Worm (Caenorhabditis elegans) whole organism, L2 larva: ENCODE results near the gene Y39B6A.9.

ENCODE experiments used
- ZK546.5 ChIP-seq: sonication (generic microtip); optimal IDR thresholded peaks from 2 replicates; lab custom pipeline; 2017; ENCODE audit warnings: missing biosample characterization, missing genetic modification characterization
- lin-13 ChIP-seq: fragments of 150-350 bp; optimal IDR thresholded peaks from 2 replicates; lab custom pipeline; 2014; ENCODE audit warnings: missing biosample characterization, missing genetic modification reagents, missing genetic modification characterization
- lsy-2 ChIP-seq, 2 experiments: fragments of 150-350 bp in 1 of 2; sonication (generic microtip) in 1 of 2; optimal IDR thresholded peaks; 2 replicates each; lab custom pipeline; 2014 to 2017; ENCODE audit warnings: missing biosample characterization in 2 of 2, missing genetic modification characterization in 2 of 2
- nhr-129 ChIP-seq: fragments of 150-350 bp; optimal IDR thresholded peaks from 2 replicates; lab custom pipeline; 2014; ENCODE audit warnings: missing biosample characterization, missing genetic modification characterization
- nhr-77 ChIP-seq: fragments of 150-350 bp; optimal IDR thresholded peaks from 2 replicates; lab custom pipeline; 2014; ENCODE audit warnings: missing biosample characterization, missing genetic modification characterization
- sma-9 ChIP-seq, 2 experiments: fragments of 150-350 bp in 1 of 2; sonication (generic microtip) in 1 of 2; optimal IDR thresholded peaks; 2 replicates each; lab custom pipeline; 2014 to 2016; ENCODE audit warnings: missing genetic modification characterization in 2 of 2, mild to moderate bottlenecking in 1 of 2, missing biosample characterization in 1 of 2, missing compliant biosample characterization in 1 of 2, missing genetic modification reagents in 1 of 2, moderate library complexity in 1 of 2
- unc-39 ChIP-seq: fragments of 150-350 bp; optimal IDR thresholded peaks from 2 replicates; lab custom pipeline; 2014; ENCODE audit warnings: missing biosample characterization, missing genetic modification characterization
- unc-62 ChIP-seq: fragments of 150-350 bp; optimal IDR thresholded peaks from 2 replicates; lab custom pipeline; 2014; ENCODE audit warnings: missing biosample characterization, missing genetic modification reagents, missing genetic modification characterization
- ztf-11 ChIP-seq: sonication (generic microtip); optimal IDR thresholded peaks from 2 replicates; lab custom pipeline; 2017; ENCODE audit warnings: missing biosample characterization, missing genetic modification characterization

DNA sequence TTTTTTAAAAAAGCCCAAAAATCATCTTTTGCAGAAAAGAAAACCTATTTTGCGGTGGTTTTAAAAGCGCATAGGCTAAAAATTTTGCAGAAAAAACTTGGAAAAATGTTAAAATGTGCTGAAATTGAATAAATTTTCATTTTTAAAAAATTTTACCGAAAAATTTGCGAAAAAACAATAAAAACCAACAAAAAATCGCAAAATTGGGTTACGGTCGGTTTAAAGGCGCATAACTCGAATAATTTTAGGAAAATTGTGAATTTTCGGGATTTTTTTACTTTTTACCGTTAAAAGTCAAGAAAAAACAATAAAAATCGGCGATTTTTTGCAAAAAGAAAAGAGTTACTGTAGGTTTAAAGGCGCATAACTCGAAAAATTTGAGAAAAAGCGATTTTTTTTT is 11.1 kb upstream of the Y39B6A.9 start:
- TF ChIP-seq lin-13 (GFP tag; lab: Kevin White, UChicago) (no peak), sma-9 (GFP tag; optimal IDR thresholded peaks at IDR 0.05; lab: Kevin White, UChicago) (no peak), sma-9 (tag; optimal IDR thresholded peaks at IDR 0.05; lab: Kevin White, UChicago) (no peak), lsy-2 (tag; optimal IDR thresholded peaks at IDR 0.05; lab: Kevin White, UChicago) (no peak), nhr-77 (no peak), unc-39 (tag; lab: Kevin White, UChicago) (no peak), unc-62 (GFP tag; lab: Kevin White, UChicago) (no peak), ztf-11 (tag; lab: Kevin White, UChicago) (no peak), nhr-129 (tag; lab: Kevin White, UChicago) (no peak), ZK546.5 (tag; lab: Kevin White, UChicago) (no peak)
